Worm (Caenorhabditis elegans): ENCODE results near the gene gtf-2H5.

- TF ChIP-seq unc-39 (tag; optimal IDR thresholded peaks at IDR 0.05) (no peak), lsy-2 (tag; optimal IDR thresholded peaks at IDR 0.05) (no peak), blmp-1 (tag; optimal IDR thresholded peaks at IDR 0.05) (no peak), nhr-12 (tag; optimal IDR thresholded peaks at IDR 0.05) (no peak), nhr-28 (tag; optimal IDR thresholded peaks at IDR 0.05) (no peak), lin-32 (GFP tag; optimal IDR thresholded peaks at IDR 0.05) (no peak), mab-5 (tag; optimal IDR thresholded peaks at IDR 0.05) (no peak), sptf-1 (tag; optimal IDR thresholded peaks at IDR 0.05) (no peak), pha-4 (tag; optimal IDR thresholded peaks at IDR 0.05) (no peak), unc-62 (GFP tag; optimal IDR thresholded peaks at IDR 0.05) (no peak), drap-1 (GFP tag; optimal IDR thresholded peaks at IDR 0.05) (no peak), nhr-76 (tag; optimal IDR thresholded peaks at IDR 0.05) (no peak)
These were observed 40.3 kb downstream of the gtf-2H5 start for ce11 chrIII:537054-537453.
